Worm (Caenorhabditis elegans): ENCODE measurements around the gene hlh-8.

- no peak for TF ChIP-seq ceh-48 (tag; optimal IDR thresholded peaks at IDR 0.05)
- TF ChIP-seq hlh-6 (tag; optimal IDR thresholded peaks at IDR 0.05): no peak
- TF ChIP-seq pag-3 (tag; optimal IDR thresholded peaks at IDR 0.05; ENCODE audit: borderline replicate concordance): no peak
- TF ChIP-seq unc-3 (GFP tag; conservative IDR thresholded peaks at IDR 0.05): no peak
- TF ChIP-seq unc-3 (tag; optimal IDR thresholded peaks at IDR 0.05): no peak
- no peak for TF ChIP-seq ceh-14 (tag; optimal IDR thresholded peaks at IDR 0.05)
- no peak for TF ChIP-seq pqm-1 (tag; optimal IDR thresholded peaks at IDR 0.05)
- TF ChIP-seq gmeb-2 (tag; optimal IDR thresholded peaks at IDR 0.05): no peak
- TF ChIP-seq unc-55 (GFP tag; optimal IDR thresholded peaks at IDR 0.05): no peak
- TF ChIP-seq odd-2 (tag; optimal IDR thresholded peaks at IDR 0.05): no peak
Measured at ce11 chrX:8162793-8163192, 46.5 kb downstream of the hlh-8 start, which contains the start of gene F22F1.3.
